Fruit fly (Drosophila melanogaster) whole organism, wandering third instar larva: Measurements from ENCODE around the gene Fibp.
A peak's percentile ranks its signal among the peaks of the same experiment; 100 is the strongest.

ENCODE experiments used
- Abd-B ChIP-seq: fragments of >200 bp; optimal IDR thresholded peaks from 2 replicates; lab custom pipeline; 2017; ENCODE audit warnings: missing biosample characterization, missing genetic modification characterization
- CG32264 ChIP-seq: fragments of 200-800 bp; sonication (Bioruptor generic); optimal IDR thresholded peaks from 2 replicates; lab custom pipeline; 2016; ENCODE audit warnings: missing biosample characterization, missing genetic modification characterization
- CG9705 ChIP-seq: fragments of 200-800 bp; sonication (Bioruptor generic); optimal IDR thresholded peaks from 2 replicates; lab custom pipeline; 2018; ENCODE audit warnings: missing biosample characterization, mild to moderate bottlenecking, missing genetic modification characterization
- Dfd ChIP-seq: fragments of >200 bp; optimal IDR thresholded peaks from 2 replicates; lab custom pipeline; 2017; ENCODE audit warnings: missing biosample characterization, missing genetic modification characterization
- GATAd ChIP-seq: sonication (Bioruptor generic); optimal IDR thresholded peaks from 2 replicates; lab custom pipeline; 2016; ENCODE audit warnings: missing biosample characterization, missing genetic modification characterization
- HLH106 ChIP-seq: fragments of 200-800 bp; optimal IDR thresholded peaks from 3 replicates; lab custom pipeline; 2019; ENCODE audit warnings: missing biosample characterization, mild to moderate bottlenecking, missing genetic modification characterization, moderate library complexity
- Hr83 ChIP-seq: fragments of 200-300 bp; sonication (Bioruptor generic); optimal IDR thresholded peaks from 2 replicates; lab custom pipeline; 2016; ENCODE audit warnings: missing biosample characterization, mild to moderate bottlenecking, missing genetic modification characterization, moderate library complexity; ENCODE audit not compliant: poor library complexity, severe bottlenecking
- Myc ChIP-seq: fragments of >200 bp; optimal IDR thresholded peaks from 2 replicates; lab custom pipeline; 2017
- N ChIP-seq: fragments of >200 bp; optimal IDR thresholded peaks from 2 replicates; lab custom pipeline; 2018; ENCODE audit warnings: missing biosample characterization, missing external identifiers, missing genetic modification characterization
- OdsH ChIP-seq: fragments of 200-800 bp; sonication (Bioruptor generic); optimal IDR thresholded peaks from 2 replicates; lab custom pipeline; 2016; ENCODE audit warnings: missing biosample characterization, mild to moderate bottlenecking, missing genetic modification characterization
- Rel ChIP-seq, 2 experiments: fragments of 200-800 bp; sonication (Bioruptor generic) in 1 of 2; optimal IDR thresholded peaks; 2 replicates in 1 of 2; 3 replicates in 1 of 2; lab custom pipeline; 2016 to 2019; ENCODE audit warnings: mild to moderate bottlenecking in 2 of 2, missing biosample characterization in 2 of 2, missing genetic modification characterization in 2 of 2, moderate library complexity in 1 of 2
- Sp1 ChIP-seq: fragments of 200-800 bp; sonication (Bioruptor generic); optimal IDR thresholded peaks from 3 replicates; lab custom pipeline; 2019; ENCODE audit warnings: missing biosample characterization, mild to moderate bottlenecking, missing genetic modification characterization, moderate library complexity
- br ChIP-seq: fragments of 200-800 bp; sonication (Bioruptor generic); optimal IDR thresholded peaks from 2 replicates; lab custom pipeline; 2016; ENCODE audit warnings: missing biosample characterization, missing genetic modification characterization
- brk ChIP-seq: fragments of 200-800 bp; sonication (Bioruptor generic); optimal IDR thresholded peaks from 2 replicates; lab custom pipeline; 2016; ENCODE audit warnings: missing biosample characterization, mild to moderate bottlenecking, missing genetic modification characterization
- dl ChIP-seq, 2 experiments: fragments of 175-275, 200-275 bp in 1 of 2; fragments of 200-275 bp in 1 of 2; sonication (Bioruptor generic); optimal IDR thresholded peaks; lab custom pipeline; 2018; ENCODE audit warnings: mild to moderate bottlenecking in 2 of 2, missing biosample characterization in 2 of 2, missing genetic modification characterization in 2 of 2, moderate library complexity in 2 of 2; ENCODE audit not compliant: partially characterized antibody in 2 of 2, insufficient read depth in 1 of 2
- ey ChIP-seq: fragments of 200-800 bp; sonication (Bioruptor generic); optimal IDR thresholded peaks from 2 replicates; lab custom pipeline; 2016; ENCODE audit warnings: missing biosample characterization, missing genetic modification characterization
- foxo ChIP-seq, 2 experiments: fragments of 200-800 bp; sonication (Bioruptor generic); optimal IDR thresholded peaks; 2 replicates in 1 of 2; 3 replicates in 1 of 2; lab custom pipeline; 2016 to 2017; ENCODE audit warnings: missing biosample characterization in 2 of 2, missing genetic modification characterization in 2 of 2
- fru ChIP-seq: fragments of 200-800 bp; sonication (Bioruptor generic); optimal IDR thresholded peaks from 3 replicates; lab custom pipeline; 2016; ENCODE audit warnings: missing biosample characterization, mild to moderate bottlenecking, missing genetic modification characterization
- psq ChIP-seq: fragments of 200-800 bp; sonication (Bioruptor generic); optimal IDR thresholded peaks from 3 replicates; lab custom pipeline; 2017; ENCODE audit warnings: missing biosample characterization, mild to moderate bottlenecking, missing genetic modification characterization, moderate library complexity
- sage ChIP-seq: fragments of 200-800 bp; sonication (Bioruptor generic); optimal IDR thresholded peaks from 2 replicates; lab custom pipeline; 2016; ENCODE audit warnings: missing biosample characterization, mild to moderate bottlenecking, missing genetic modification characterization
- sv ChIP-seq: fragments of 200-800 bp; sonication (Bioruptor generic); optimal IDR thresholded peaks from 3 replicates; lab custom pipeline; 2016; ENCODE audit warnings: missing biosample characterization, missing genetic modification characterization

Gene Fibp

DNA sequence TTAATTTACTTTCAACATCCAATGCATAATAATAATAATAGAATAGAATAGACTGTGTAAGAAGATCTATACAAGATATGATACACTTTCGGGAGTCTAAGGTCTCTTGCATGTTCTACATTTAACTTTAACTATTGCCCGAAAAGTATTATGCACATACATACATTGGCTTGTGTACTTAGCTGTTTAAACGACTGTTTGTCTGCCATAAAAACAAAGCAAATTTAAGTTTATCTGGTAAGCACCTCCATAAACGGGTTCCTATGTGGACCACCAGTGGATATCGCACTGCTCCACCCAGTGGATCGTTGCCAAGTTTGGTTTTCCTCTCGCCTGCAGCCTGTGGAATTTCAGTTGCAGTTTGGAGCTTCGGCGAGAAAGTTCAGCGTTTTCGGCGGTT is 29.2 kb upstream of the Fibp start:
- peak in 1 of 2 experiments; percentile 2 for TF ChIP-seq foxo (GFP tag; optimal IDR thresholded peaks at IDR 0.05; lab: Kevin White, UChicago)
- TF ChIP-seq Hr83 (GFP tag; lab: Kevin White, UChicago) = peak; percentile 88
- TF ChIP-seq Abd-B (GFP tag; lab: Kevin White, UChicago) = no peak

DNA sequence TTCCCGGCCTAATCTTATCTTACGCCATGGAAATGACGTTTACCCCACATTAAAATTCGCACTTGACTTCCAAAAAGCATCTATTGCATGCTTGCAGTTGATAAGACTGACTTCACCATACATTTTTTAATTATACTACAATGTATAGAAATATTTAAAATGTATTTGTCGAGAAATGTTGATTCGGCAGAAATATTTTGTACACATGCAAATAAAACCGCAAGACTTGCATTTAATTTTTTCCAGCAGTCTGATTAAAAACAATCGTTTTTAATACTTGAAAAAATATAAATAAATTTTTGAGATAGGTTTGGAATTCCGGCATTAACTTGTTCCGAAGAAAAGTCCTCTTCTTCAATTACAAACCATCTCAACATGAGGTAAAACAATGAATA is 28.1 kb upstream of the Fibp start:
- TF ChIP-seq Rel (GFP tag; optimal IDR thresholded peaks at IDR 0.05; lab: Kevin White, UChicago) (no peak), Rel (tag; optimal IDR thresholded peaks at IDR 0.05; lab: Kevin White, UChicago) (peak; percentile 35), sv (GFP tag; lab: Kevin White, UChicago) (no peak)

- TF ChIP-seq ey (GFP tag; lab: Kevin White, UChicago) (peak; percentile 6), sage (GFP tag; lab: Kevin White, UChicago) (no peak), psq (GFP tag; lab: Kevin White, UChicago) (peak; percentile 8), Hr83 (GFP tag; lab: Kevin White, UChicago) (peak; percentile 24)
Observed at dm6 chr3L:19845047-19845906, 27.5 kb upstream of the Fibp start, which contains the start of gene Papss. Papss (plus strand) TSS chr3L:19845293.

DNA sequence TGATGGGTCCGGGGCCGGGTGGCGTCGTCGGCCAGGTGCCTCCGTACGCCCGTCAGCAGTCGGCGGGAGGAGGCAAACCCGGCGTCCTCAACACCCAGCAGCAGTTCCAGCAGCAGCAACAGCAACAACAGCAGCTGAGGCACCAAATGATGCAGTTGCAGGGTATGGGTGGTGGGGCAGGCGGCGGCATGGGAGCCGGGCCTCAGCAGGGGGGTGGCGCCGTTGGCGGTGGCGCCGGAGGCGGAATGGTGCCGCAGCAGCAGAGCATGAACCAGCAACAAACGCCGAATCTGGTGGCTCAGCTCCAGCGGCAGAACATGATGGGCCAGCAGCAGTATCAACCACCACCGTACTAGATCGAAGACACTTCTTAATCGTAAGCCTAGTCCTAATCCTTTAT is 26.7 kb upstream of the Fibp start:
- TF ChIP-seq HLH106 (no peak), Dfd (peak; percentile 96)

DNA sequence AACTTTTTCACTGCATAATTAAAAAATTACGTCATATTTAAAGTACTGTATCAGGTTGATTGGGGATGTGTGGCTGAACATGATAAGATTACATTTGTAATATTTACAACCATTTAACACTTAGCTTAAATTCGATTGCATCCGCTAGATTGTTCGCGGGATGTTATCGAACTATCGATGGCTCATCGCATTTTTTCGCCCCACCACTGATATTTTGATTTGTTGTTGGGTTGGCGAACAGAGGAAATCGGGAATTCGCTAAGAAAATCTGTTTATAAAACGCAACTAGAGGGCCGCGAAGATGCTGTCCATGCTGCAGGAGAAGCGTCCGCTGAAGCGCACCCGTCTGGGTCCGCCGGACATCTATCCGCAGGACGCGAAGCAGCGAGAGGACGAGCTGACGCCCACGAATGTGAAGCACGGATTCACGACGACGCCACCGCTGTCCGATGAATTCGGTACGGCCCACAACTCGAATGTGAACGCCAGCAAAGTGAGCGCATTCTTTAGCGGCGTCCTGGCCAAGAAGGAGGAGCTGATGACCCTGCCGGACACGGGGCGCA is 18.7 kb upstream of the Fibp start, which contains the start of gene kto:
TSS of gene kto (plus strand) at position 240 of the 563 bp plus-strand sequence.
- TF ChIP-seq Rel (GFP tag; optimal IDR thresholded peaks at IDR 0.05; lab: Kevin White, UChicago) = no peak
- TF ChIP-seq Rel (tag; optimal IDR thresholded peaks at IDR 0.05; lab: Kevin White, UChicago) = no peak
- TF ChIP-seq Abd-B (GFP tag; lab: Kevin White, UChicago) = no peak
- no peak for TF ChIP-seq dl (GFP tag; optimal IDR thresholded peaks at IDR 0.05; lab: Kevin White, UChicago; ENCODE audit: insufficient read depth in 1 of 2, partially characterized antibody in 2 of 2)
- TF ChIP-seq ey (GFP tag; lab: Kevin White, UChicago) = no peak
- TF ChIP-seq Hr83 (GFP tag; lab: Kevin White, UChicago) = no peak
- TF ChIP-seq GATAd (GFP tag; lab: Kevin White, UChicago) = no peak
- no peak for TF ChIP-seq foxo (GFP tag; optimal IDR thresholded peaks at IDR 0.05; lab: Kevin White, UChicago)
- TF ChIP-seq br = no peak
- no peak for TF ChIP-seq N (GFP tag; lab: Kevin White, UChicago)
- TF ChIP-seq psq (GFP tag; lab: Kevin White, UChicago) = no peak
- no peak for TF ChIP-seq brk (GFP tag; lab: Kevin White, UChicago)
- no peak for TF ChIP-seq Dfd
- no peak for TF ChIP-seq CG32264 (GFP tag; lab: Kevin White, UChicago)

- TF ChIP-seq psq (GFP tag; lab: Kevin White, UChicago) = peak; percentile 6
- TF ChIP-seq CG32264 (GFP tag; lab: Kevin White, UChicago) = no peak
- TF ChIP-seq fru (GFP tag; lab: Kevin White, UChicago) = no peak
- TF ChIP-seq OdsH (GFP tag; lab: Kevin White, UChicago) = peak; percentile 9
- peak; percentile 95 for TF ChIP-seq Myc
- TF ChIP-seq br = no peak
- TF ChIP-seq Sp1 (GFP tag; lab: Kevin White, UChicago) = peak; percentile 70
- TF ChIP-seq Hr83 (GFP tag; lab: Kevin White, UChicago) = peak; percentile 74
- no peak for TF ChIP-seq Rel (GFP tag; optimal IDR thresholded peaks at IDR 0.05; lab: Kevin White, UChicago)
- peak; percentile 9 for TF ChIP-seq Rel (tag; optimal IDR thresholded peaks at IDR 0.05; lab: Kevin White, UChicago)
- no peak for TF ChIP-seq sv (GFP tag; lab: Kevin White, UChicago)
- peak; percentile 66 for TF ChIP-seq CG9705 (GFP tag; lab: Kevin White, UChicago)
Observed at dm6 chr3L:19834143-19834794, 16.5 kb upstream of the Fibp start, which contains the start of the genes trc and CG32221. trc (minus strand) TSS chr3L:19834304. CG32221 (plus strand) TSS chr3L:19834670.
